Worm (Caenorhabditis elegans): ENCODE results near the gene F54C9.14.
A peak's percentile ranks its signal among the peaks of the same experiment; 100 is the strongest.

DNA sequence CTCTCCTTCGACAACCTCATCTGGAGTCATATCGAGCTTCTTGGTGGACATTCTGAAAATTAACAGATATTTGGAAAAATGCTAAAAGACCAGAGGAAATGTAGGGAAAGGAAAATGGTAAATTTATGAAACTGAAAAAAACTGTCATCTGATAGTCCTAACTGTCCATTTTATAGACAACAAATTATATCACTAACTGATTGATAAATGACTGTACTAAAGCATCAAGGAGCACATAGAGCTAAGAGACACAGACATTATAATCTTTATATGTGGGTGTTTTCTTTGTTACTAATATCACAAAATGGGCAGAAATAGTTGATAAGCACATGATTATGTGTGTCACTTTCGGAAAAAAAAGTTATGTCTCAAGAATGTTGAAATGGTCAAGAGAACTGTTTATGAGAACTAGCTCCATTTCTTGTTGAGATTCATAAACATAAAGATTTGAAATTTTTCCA lies 4.7 kb downstream of the F54C9.14 start, which contains the start of gene F54C9.3:
- TF ChIP-seq lag-1 (GFP tag; IDR thresholded peaks at IDR 0.05) (no peak), akir-1 (GFP tag; optimal IDR thresholded peaks at IDR 0.05) (no peak), let-526 (GFP tag; IDR thresholded peaks at IDR 0.05) (no peak; the same call in 1 of the 2 replicates), unc-62 (GFP tag; optimal IDR thresholded peaks at IDR 0.05) (peak; percentile 66), K12H6.12 (tag; optimal IDR thresholded peaks at IDR 0.05) (no peak), dox-1 (GFP tag; IDR thresholded peaks at IDR 0.05) (0 out of 2 replicates have a peak, but pooled peaks have one; percentile 32), pha-4 (tag; optimal IDR thresholded peaks at IDR 0.05) (no peak), mes-4 (tag; optimal IDR thresholded peaks at IDR 0.05) (no peak), ama-1 (optimal IDR thresholded peaks at IDR 0.05) (no peak), ama-1 (GFP tag; optimal IDR thresholded peaks at IDR 0.05) (no peak)

Data from whole organism, young adult.